Worm (Caenorhabditis elegans) whole organism, early embryonic: Measurements from ENCODE around the gene irld-49.

Experiments
- ama-1 ChIP-seq: fragments of 150-350 bp; optimal IDR thresholded peaks from 2 replicates; lab custom pipeline; 2014
- ceh-13 ChIP-seq: fragments of 200-800 bp; sonication (Bioruptor generic); optimal IDR thresholded peaks from 2 replicates; lab custom pipeline; 2018; ENCODE audit warnings: mild to moderate bottlenecking, missing genetic modification characterization, missing compliant biosample characterization
- flt-1 ChIP-seq: fragments of 200-800 bp; sonication (Bioruptor generic); IDR thresholded peaks from 2 replicates; pipeline ENCODE4 v1.3.6; 2022; ENCODE audit warnings: missing genetic modification characterization, missing compliant biosample characterization
- hmbx-1 ChIP-seq: sonication (generic microtip); optimal IDR thresholded peaks from 2 replicates; lab custom pipeline; 2016; ENCODE audit warnings: mild to moderate bottlenecking, missing genetic modification characterization, missing compliant biosample characterization
- pes-1 ChIP-seq: fragments of 200-800 bp; sonication (Bioruptor generic); IDR thresholded peaks from 2 replicates; pipeline ENCODE4 v1.3.6; 2022; ENCODE audit warnings: missing genetic modification reagents, missing genetic modification characterization, missing compliant biosample characterization
- scrt-1 ChIP-seq: fragments of 200-800 bp; sonication (Bioruptor generic); IDR thresholded peaks from 2 replicates; pipeline ENCODE4 v1.3.6; 2022; ENCODE audit warnings: missing genetic modification characterization, missing compliant biosample characterization
- sea-1 ChIP-seq: fragments of 200-800 bp; sonication (Bioruptor generic); conservative IDR thresholded peaks from 2 replicates; pipeline ENCODE4 v1.3.6; 2022; ENCODE audit warnings: missing genetic modification characterization, missing compliant biosample characterization

ce11 chrII:2923617-2924016 lies 20.4 kb upstream of the irld-49 start, which contains the start of gene ZK355.2:
- TF ChIP-seq flt-1 (GFP tag; lab: Robert Waterston, UW) (no peak), ceh-13 (GFP tag; lab: Kevin White, UChicago) (no peak), hmbx-1 (tag; lab: Kevin White, UChicago) (no peak), scrt-1 (no peak), sea-1 (GFP tag; lab: Robert Waterston, UW) (no peak), ama-1 (lab: Kevin White, UChicago) (no peak), pes-1 (GFP tag; lab: Robert Waterston, UW) (no peak)
